Fruit fly (Drosophila melanogaster) whole organism, prepupa: ENCODE measurements around the gene fln.

Experiments
- CG8632 ChIP-seq: fragments of 200-800 bp; sonication (Bioruptor generic); optimal IDR thresholded peaks from 3 replicates; lab custom pipeline; 2016; ENCODE audit warnings: missing biosample characterization, missing genetic modification characterization
- achi ChIP-seq: fragments of 200-800 bp; sonication (Bioruptor generic); optimal IDR thresholded peaks from 3 replicates; lab custom pipeline; 2016; ENCODE audit warnings: missing biosample characterization, missing genetic modification characterization
- svp ChIP-seq: fragments of 200-800 bp; sonication (Bioruptor generic); peaks from one replicate; lab custom pipeline; 2016; ENCODE audit warnings: missing biosample characterization, missing genetic modification characterization
- topi ChIP-seq: fragments of 200-800 bp; sonication (Bioruptor generic); optimal IDR thresholded peaks from 3 replicates; lab custom pipeline; 2016; ENCODE audit warnings: missing biosample characterization, missing genetic modification characterization

The fln gene

DNA sequence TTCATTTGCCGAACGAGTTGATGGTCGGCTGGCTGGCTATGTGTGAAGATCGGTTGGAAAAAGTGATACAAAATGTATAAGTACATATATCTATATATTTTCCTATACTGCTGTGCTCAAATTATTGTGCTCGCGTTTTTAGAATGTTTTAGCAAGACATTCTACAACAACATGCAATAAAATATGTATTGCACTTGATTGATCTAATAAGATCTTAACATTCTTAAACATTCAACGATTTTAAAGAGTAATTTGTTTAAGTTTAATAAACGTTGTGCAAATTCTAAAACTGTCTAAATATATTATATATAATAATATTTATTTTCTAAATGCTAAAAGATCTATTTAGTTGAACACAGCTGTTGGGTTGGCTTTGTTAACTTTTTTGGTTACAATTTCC lies 50.7 kb downstream of the fln start:
- TF ChIP-seq achi (GFP tag; lab: Kevin White, UChicago) (no peak), topi (GFP tag; lab: Kevin White, UChicago) (no peak), CG8632 (GFP tag; lab: Kevin White, UChicago) (no peak), svp (no peak)
